Worm (Caenorhabditis elegans) whole organism, L1 larva: Measurements from ENCODE around the gene dlc-2.

Source experiments
- ama-1 ChIP-seq: fragments of 150-350 bp; optimal IDR thresholded peaks from 2 replicates; lab custom pipeline; 2014
- ceh-82 ChIP-seq, 3 experiments: fragments of 150-350 bp in 1 of 3; sonication (generic microtip) in 2 of 3; optimal IDR thresholded peaks; 2 replicates each; lab custom pipeline; 2014 to 2017; ENCODE audit warnings: missing biosample characterization in 3 of 3, missing genetic modification characterization in 3 of 3
- egl-27 ChIP-seq, 2 experiments: fragments of 150-350 bp in 1 of 2; sonication (generic microtip); optimal IDR thresholded peaks; 3 replicates each; lab custom pipeline; 2017 to 2018; ENCODE audit warnings: missing biosample characterization in 2 of 2, missing genetic modification characterization in 2 of 2, missing genetic modification reagents in 2 of 2
- elt-2 ChIP-seq: sonication (generic microtip); optimal IDR thresholded peaks from 2 replicates; lab custom pipeline; 2016; ENCODE audit warnings: missing genetic modification characterization, mild to moderate bottlenecking, inconsistent platforms, missing compliant biosample characterization, missing genetic modification reagents
- elt-3 ChIP-seq, 6 experiments: fragments of 150-350 bp in 1 of 6; sonication (generic microtip); optimal IDR thresholded peaks; 2 replicates each; lab custom pipeline; 2017 to 2018; ENCODE audit warnings: missing biosample characterization in 6 of 6, missing genetic modification characterization in 6 of 6, inconsistent platforms in 1 of 6
- lin-13 ChIP-seq: fragments of 150-350 bp; optimal IDR thresholded peaks from 2 replicates; lab custom pipeline; 2014; ENCODE audit warnings: missing biosample characterization, missing genetic modification reagents, missing genetic modification characterization
- mdl-1 ChIP-seq, 2 experiments: fragments of 150-350 bp; optimal IDR thresholded peaks; 2 replicates each; lab custom pipeline; 2014 to 2017; ENCODE audit warnings: missing biosample characterization in 2 of 2, missing genetic modification characterization in 2 of 2, inconsistent platforms in 1 of 2
- sox-4 ChIP-seq: sonication (generic microtip); optimal IDR thresholded peaks from 2 replicates; lab custom pipeline; 2016; ENCODE audit warnings: missing genetic modification characterization, missing compliant biosample characterization
- unc-62 ChIP-seq: fragments of 150-350 bp; optimal IDR thresholded peaks from 2 replicates; lab custom pipeline; 2014; ENCODE audit warnings: missing biosample characterization, missing genetic modification reagents, missing genetic modification characterization
- unc-86 ChIP-seq: sonication (generic microtip); optimal IDR thresholded peaks from 2 replicates; lab custom pipeline; 2016; ENCODE audit warnings: missing genetic modification characterization, missing compliant biosample characterization
- zag-1 ChIP-seq: fragments of 150-350 bp; optimal IDR thresholded peaks from 2 replicates; lab custom pipeline; 2014; ENCODE audit warnings: missing biosample characterization, missing genetic modification characterization
- ztf-11 ChIP-seq, 2 experiments: sonication (generic microtip); optimal IDR thresholded peaks; 2 replicates each; lab custom pipeline; 2016 to 2017; ENCODE audit warnings: missing genetic modification characterization in 2 of 2, missing biosample characterization in 1 of 2, missing compliant biosample characterization in 1 of 2
- ztf-4 ChIP-seq: fragments of 150-350 bp; optimal IDR thresholded peaks from 2 replicates; lab custom pipeline; 2014; ENCODE audit warnings: missing biosample characterization, missing genetic modification characterization

DNA sequence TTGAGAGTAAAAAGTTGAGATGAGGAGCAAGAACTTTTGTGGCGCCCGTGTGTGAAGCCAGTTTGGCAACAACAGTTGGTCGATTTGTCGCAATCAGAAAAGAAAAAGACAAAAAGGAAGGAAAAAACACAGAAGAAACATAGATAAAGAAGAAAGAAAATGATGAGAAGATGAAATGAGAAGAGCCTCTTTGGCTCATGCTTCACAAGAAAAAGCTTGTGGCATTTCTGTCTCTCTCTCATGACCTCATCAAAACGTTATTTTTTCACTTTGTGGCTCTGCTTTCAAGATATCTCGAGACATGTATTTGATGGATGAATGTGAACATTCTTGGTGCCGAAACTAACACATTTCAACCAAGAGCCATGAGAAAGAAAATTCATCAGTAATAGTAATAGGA, 1.7 kb upstream of the dlc-2 start:
- TF ChIP-seq mdl-1 (tag; optimal IDR thresholded peaks at IDR 0.05; lab: Kevin White, UChicago) (no peak), elt-2 (no peak), elt-3 (tag; optimal IDR thresholded peaks at IDR 0.05; lab: Kevin White, UChicago) (no peak), ceh-82 (tag; optimal IDR thresholded peaks at IDR 0.05; lab: Kevin White, UChicago) (no peak), ztf-4 (tag; lab: Kevin White, UChicago) (no peak), unc-86 (tag; lab: Kevin White, UChicago) (no peak), lin-13 (GFP tag; lab: Kevin White, UChicago) (no peak), unc-62 (GFP tag; lab: Kevin White, UChicago) (no peak), ztf-11 (tag; optimal IDR thresholded peaks at IDR 0.05; lab: Kevin White, UChicago) (no peak), zag-1 (no peak), egl-27 (tag; optimal IDR thresholded peaks at IDR 0.05; lab: Kevin White, UChicago) (no peak), ama-1 (lab: Kevin White, UChicago) (no peak), sox-4 (tag; lab: Kevin White, UChicago) (no peak)
